Worm (Caenorhabditis elegans): Measurements from ENCODE around the gene srh-112.

- TF ChIP-seq ceh-36 (tag; optimal IDR thresholded peaks at IDR 0.05) (no peak), ama-1 (optimal IDR thresholded peaks at IDR 0.05) (no peak), tra-4 (tag; optimal IDR thresholded peaks at IDR 0.05) (no peak), hnd-1 (tag; optimal IDR thresholded peaks at IDR 0.05) (no peak), flt-1 (GFP tag; IDR thresholded peaks at IDR 0.05) (no peak), aly-1 (tag; optimal IDR thresholded peaks at IDR 0.05) (no peak), scrt-1 (GFP tag; IDR thresholded peaks at IDR 0.05) (no peak), sea-1 (GFP tag; conservative IDR thresholded peaks at IDR 0.05) (no peak), hmbx-1 (tag; optimal IDR thresholded peaks at IDR 0.05) (no peak), F13C5.2 (tag; optimal IDR thresholded peaks at IDR 0.05) (no peak), tbx-11 (GFP tag; IDR thresholded peaks at IDR 0.05) (no peak)
Observed at ce11 chrV:17225389-17225788, 630 bp downstream of the srh-112 start, which contains the start of gene scl-25.
